Worm (Caenorhabditis elegans) whole organism, L3 larva: ENCODE measurements around the gene Y67D8C.2.

Experiments used
- R02D3.7 ChIP-seq: fragments of 150-350 bp; optimal IDR thresholded peaks from 2 replicates; lab custom pipeline; 2014; ENCODE audit warnings: missing biosample characterization, missing genetic modification characterization
- ama-1 ChIP-seq: fragments of 150-350 bp; optimal IDR thresholded peaks from 2 replicates; lab custom pipeline; 2018
- ceh-16 ChIP-seq: sonication (generic microtip); optimal IDR thresholded peaks from 2 replicates; lab custom pipeline; 2017; ENCODE audit warnings: missing biosample characterization, missing genetic modification characterization
- ceh-82 ChIP-seq: fragments of 150-350 bp; optimal IDR thresholded peaks from 2 replicates; lab custom pipeline; 2014; ENCODE audit warnings: missing biosample characterization, missing genetic modification characterization
- ceh-9 ChIP-seq: sonication (generic microtip); optimal IDR thresholded peaks from 2 replicates; lab custom pipeline; 2018; ENCODE audit warnings: missing biosample characterization, missing genetic modification characterization
- daf-12 ChIP-seq: fragments of 150-350 bp; optimal IDR thresholded peaks from 2 replicates; lab custom pipeline; 2014; ENCODE audit warnings: missing biosample characterization, missing genetic modification reagents, missing genetic modification characterization
- egl-27 ChIP-seq: sonication (generic microtip); optimal IDR thresholded peaks from 4 replicates; lab custom pipeline; 2017; ENCODE audit warnings: missing biosample characterization, missing genetic modification reagents, missing genetic modification characterization
- elt-2 ChIP-seq: sonication (generic microtip); optimal IDR thresholded peaks from 2 replicates; lab custom pipeline; 2016; ENCODE audit warnings: missing genetic modification reagents, mild to moderate bottlenecking, missing genetic modification characterization, missing compliant biosample characterization
- elt-3 ChIP-seq, 3 experiments: fragments of 150-350 bp in 1 of 3; sonication (generic microtip) in 2 of 3; optimal IDR thresholded peaks; 2 replicates in 2 of 3; 4 replicates in 1 of 3; lab custom pipeline; 2014 to 2017; ENCODE audit warnings: missing biosample characterization in 3 of 3, missing genetic modification characterization in 3 of 3
- fkh-2 ChIP-seq: fragments of 150-350 bp; optimal IDR thresholded peaks from 2 replicates; lab custom pipeline; 2014; ENCODE audit warnings: missing biosample characterization, missing genetic modification reagents, missing genetic modification characterization
- fos-1 ChIP-seq: fragments of 150-350 bp; optimal IDR thresholded peaks from 2 replicates; lab custom pipeline; 2014; ENCODE audit warnings: missing biosample characterization, missing genetic modification characterization
- hmg-11 ChIP-seq: sonication (generic microtip); optimal IDR thresholded peaks from 2 replicates; lab custom pipeline; 2016; ENCODE audit warnings: missing genetic modification characterization, missing compliant biosample characterization
- jun-1 ChIP-seq: fragments of 150-350 bp; optimal IDR thresholded peaks from 2 replicates; lab custom pipeline; 2014; ENCODE audit warnings: missing biosample characterization, missing genetic modification reagents, missing genetic modification characterization
- lin-15B ChIP-seq: fragments of 150-350 bp; optimal IDR thresholded peaks from 2 replicates; lab custom pipeline; 2014; ENCODE audit warnings: missing biosample characterization, missing genetic modification characterization
- lin-39 ChIP-seq: fragments of 150-350 bp; optimal IDR thresholded peaks from 2 replicates; lab custom pipeline; 2018; ENCODE audit warnings: missing biosample characterization, missing genetic modification reagents, missing genetic modification characterization
- lsy-12 ChIP-seq: sonication (generic microtip); optimal IDR thresholded peaks from 2 replicates; lab custom pipeline; 2016; ENCODE audit warnings: mild to moderate bottlenecking, missing genetic modification characterization, missing compliant biosample characterization
- mdl-1 ChIP-seq: fragments of 150-350 bp; optimal IDR thresholded peaks from 2 replicates; lab custom pipeline; 2014; ENCODE audit warnings: missing biosample characterization, missing genetic modification characterization
- mml-1 ChIP-seq: fragments of 150-350 bp; sonication (generic microtip); optimal IDR thresholded peaks from 3 replicates; lab custom pipeline; 2014; ENCODE audit warnings: missing biosample characterization, missing genetic modification characterization
- nhr-11 ChIP-seq: fragments of 150-350 bp; optimal IDR thresholded peaks from 2 replicates; lab custom pipeline; 2014; ENCODE audit warnings: missing biosample characterization, missing genetic modification characterization
- nhr-12 ChIP-seq: fragments of 150-350 bp; optimal IDR thresholded peaks from 2 replicates; lab custom pipeline; 2014; ENCODE audit warnings: missing biosample characterization, missing genetic modification characterization
- nhr-23 ChIP-seq: fragments of 150-350 bp; optimal IDR thresholded peaks from 2 replicates; lab custom pipeline; 2014; ENCODE audit warnings: missing biosample characterization, missing genetic modification reagents, missing genetic modification characterization
- nhr-237 ChIP-seq: fragments of 150-350 bp; optimal IDR thresholded peaks from 2 replicates; lab custom pipeline; 2014; ENCODE audit warnings: missing biosample characterization, missing genetic modification characterization
- nhr-25 ChIP-seq: sonication (generic microtip); optimal IDR thresholded peaks from 2 replicates; lab custom pipeline; 2017; ENCODE audit warnings: missing biosample characterization, missing genetic modification characterization
- nhr-28 ChIP-seq: fragments of 150-350 bp; optimal IDR thresholded peaks from 2 replicates; lab custom pipeline; 2014; ENCODE audit warnings: missing biosample characterization, missing genetic modification characterization
- nhr-67 ChIP-seq: fragments of 150-350 bp; optimal IDR thresholded peaks from 2 replicates; lab custom pipeline; 2014; ENCODE audit warnings: missing biosample characterization, missing genetic modification characterization
- nhr-76 ChIP-seq: fragments of 150-350 bp; sonication (generic microtip); optimal IDR thresholded peaks from 5 replicates; lab custom pipeline; 2014; ENCODE audit warnings: missing biosample characterization, missing genetic modification characterization
- nhr-77 ChIP-seq: fragments of 150-350 bp; optimal IDR thresholded peaks from 2 replicates; lab custom pipeline; 2014; ENCODE audit warnings: missing biosample characterization, missing genetic modification characterization
- pha-4 ChIP-seq: fragments of 150-350 bp; optimal IDR thresholded peaks from 2 replicates; lab custom pipeline; 2014; ENCODE audit warnings: missing biosample characterization, missing genetic modification reagents, missing genetic modification characterization
- pqm-1 ChIP-seq: fragments of 150-350 bp; optimal IDR thresholded peaks from 2 replicates; lab custom pipeline; 2017; ENCODE audit warnings: missing biosample characterization, missing genetic modification characterization, inconsistent platforms
- sea-2 ChIP-seq: fragments of 150-350 bp; sonication (generic microtip); optimal IDR thresholded peaks from 4 replicates; lab custom pipeline; 2014; ENCODE audit warnings: missing biosample characterization, missing genetic modification reagents, missing genetic modification characterization
- tbx-2 ChIP-seq: sonication (generic microtip); optimal IDR thresholded peaks from 2 replicates; lab custom pipeline; 2016; ENCODE audit warnings: mild to moderate bottlenecking, missing genetic modification characterization, missing compliant biosample characterization
- unc-62 ChIP-seq: fragments of 150-350 bp; sonication (generic microtip); optimal IDR thresholded peaks from 4 replicates; lab custom pipeline; 2014; ENCODE audit warnings: missing biosample characterization, missing genetic modification reagents, missing genetic modification characterization
- zag-1 ChIP-seq: fragments of 150-350 bp; optimal IDR thresholded peaks from 2 replicates; lab custom pipeline; 2014; ENCODE audit warnings: missing biosample characterization, missing genetic modification characterization
- ztf-11 ChIP-seq: fragments of 150-350 bp; optimal IDR thresholded peaks from 2 replicates; lab custom pipeline; 2014; ENCODE audit warnings: missing biosample characterization, missing genetic modification characterization

Gene Y67D8C.2

ce11 chrIV:3076207-3076606 is 4.1 kb downstream of the Y67D8C.2 start, which contains the start of gene Y67D8C.22:
Y67D8C.22 (minus strand) TSS chrIV:3076307.
- no peak for TF ChIP-seq zag-1 (tag; lab: Kevin White, UChicago)
- TF ChIP-seq nhr-237: no peak
- no peak for TF ChIP-seq nhr-11
- no peak for TF ChIP-seq elt-2 (tag; lab: Kevin White, UChicago)
- no peak for TF ChIP-seq nhr-67 (tag; lab: Kevin White, UChicago)
- TF ChIP-seq sea-2 (GFP tag; lab: Kevin White, UChicago): no peak
- TF ChIP-seq tbx-2 (tag; lab: Kevin White, UChicago): no peak
- no peak for TF ChIP-seq nhr-12
- TF ChIP-seq mml-1 (tag; lab: Kevin White, UChicago): no peak
- no peak for TF ChIP-seq lin-15B
- no peak for TF ChIP-seq jun-1 (tag; lab: Kevin White, UChicago)
- no peak for TF ChIP-seq nhr-25 (tag; lab: Kevin White, UChicago)
- no peak for TF ChIP-seq daf-12
- no peak for TF ChIP-seq nhr-23 (tag; lab: Kevin White, UChicago)
- no peak for TF ChIP-seq R02D3.7 (tag; lab: Kevin White, UChicago)

- TF ChIP-seq elt-3 (tag; optimal IDR thresholded peaks at IDR 0.05; lab: Kevin White, UChicago): no peak
- TF ChIP-seq daf-12: no peak
- no peak for TF ChIP-seq nhr-28 (tag; lab: Kevin White, UChicago)
- TF ChIP-seq nhr-11: no peak
- no peak for TF ChIP-seq jun-1 (tag; lab: Kevin White, UChicago)
- no peak for TF ChIP-seq tbx-2 (tag; lab: Kevin White, UChicago)
- no peak for TF ChIP-seq nhr-23 (tag; lab: Kevin White, UChicago)
- TF ChIP-seq nhr-76: no peak
- TF ChIP-seq, all 47 proteins: peak for 0
Measured at ce11 chrIV:3076802-3077201, 4.7 kb downstream of the Y67D8C.2 start.

ce11 chrIV:3086825-3087224 is 14.7 kb downstream of the Y67D8C.2 start, which contains the start of gene Y67D8C.9:
Y67D8C.9 (minus strand) TSS chrIV:3086925.
- TF ChIP-seq nhr-23 (tag; lab: Kevin White, UChicago) (no peak), fkh-2 (tag; lab: Kevin White, UChicago) (no peak), ama-1 (lab: Kevin White, UChicago) (no peak)

ce11 chrIV:3089611-3090010 is 17.5 kb downstream of the Y67D8C.2 start:
- TF ChIP-seq nhr-77 (tag; lab: Kevin White, UChicago) (no peak), ama-1 (lab: Kevin White, UChicago) (no peak), ztf-11 (tag; lab: Kevin White, UChicago) (no peak), hmg-11 (tag; lab: Kevin White, UChicago) (no peak), nhr-67 (tag; lab: Kevin White, UChicago) (no peak), pqm-1 (no peak), ceh-82 (tag; lab: Kevin White, UChicago) (no peak), R02D3.7 (tag; lab: Kevin White, UChicago) (no peak), jun-1 (tag; lab: Kevin White, UChicago) (no peak)

ce11 chrIV:3091112-3091511 is 19.0 kb downstream of the Y67D8C.2 start:
- TF ChIP-seq lin-39 (tag; lab: Kevin White, UChicago) (peak; percentile 7), nhr-76 (no peak)

ce11 chrIV:3092978-3093377 is 20.9 kb downstream of the Y67D8C.2 start:
- no peak for TF ChIP-seq unc-62 (GFP tag; lab: Kevin White, UChicago)
- TF ChIP-seq mdl-1 (tag; lab: Kevin White, UChicago): no peak

ce11 chrIV:3095995-3096544 is 24.0 kb downstream of the Y67D8C.2 start:
- no peak for TF ChIP-seq sea-2 (GFP tag; lab: Kevin White, UChicago)
- TF ChIP-seq egl-27 (tag; lab: Kevin White, UChicago): no peak
- no peak for TF ChIP-seq fkh-2 (tag; lab: Kevin White, UChicago)
- no peak for TF ChIP-seq ceh-9 (tag; lab: Kevin White, UChicago)
- no peak for TF ChIP-seq jun-1 (tag; lab: Kevin White, UChicago)
- no peak for TF ChIP-seq ama-1 (lab: Kevin White, UChicago)
- no peak for TF ChIP-seq nhr-28 (tag; lab: Kevin White, UChicago)
- no peak for TF ChIP-seq ceh-16
- TF ChIP-seq tbx-2 (tag; lab: Kevin White, UChicago): no peak
- TF ChIP-seq nhr-77 (tag; lab: Kevin White, UChicago): no peak
- no peak for TF ChIP-seq pha-4 (tag; lab: Kevin White, UChicago)
- TF ChIP-seq fos-1 (tag; lab: Kevin White, UChicago): no peak
- no peak for TF ChIP-seq lsy-12 (tag; lab: Kevin White, UChicago)
